Worm (Caenorhabditis elegans): ENCODE measurements around the gene F31E8.4.

Gene F31E8.4

ce11 chrII:6764734-6765133, 35.2 kb downstream of the F31E8.4 start, which contains the start of gene nlp-50:
Gene nlp-50, plus strand, starts transcription at chrII:6765034.
- no peak for TF ChIP-seq dao-5 (tag; optimal IDR thresholded peaks at IDR 0.05)
- TF ChIP-seq W03F9.2 (tag; optimal IDR thresholded peaks at IDR 0.05), result no peak
- TF ChIP-seq him-1 (tag; optimal IDR thresholded peaks at IDR 0.05), result no peak

- no peak for TF ChIP-seq W03F9.2 (tag; optimal IDR thresholded peaks at IDR 0.05)
- TF ChIP-seq dao-5 (tag; optimal IDR thresholded peaks at IDR 0.05), result no peak
- no peak for TF ChIP-seq him-1 (tag; optimal IDR thresholded peaks at IDR 0.05)
These were observed 43.7 kb downstream of the F31E8.4 start, which contains the start of gene F41G3.3 for ce11 chrII:6756232-6756631. Gene F41G3.3, plus strand, starts transcription at chrII:6756532.

ce11 chrII:6754671-6755224, 45.2 kb downstream of the F31E8.4 start, which contains the start of the genes srx-95 and fis-1:
Gene srx-95, minus strand, starts transcription at chrII:6754771.
Gene fis-1, plus strand, starts transcription at chrII:6755174.
- TF ChIP-seq dao-5 (tag; optimal IDR thresholded peaks at IDR 0.05) (no peak), W03F9.2 (tag; optimal IDR thresholded peaks at IDR 0.05) (no peak), him-1 (tag; optimal IDR thresholded peaks at IDR 0.05) (no peak)

ce11 chrII:6752850-6753249, 47.1 kb downstream of the F31E8.4 start, which contains the start of gene F41G3.21:
Gene F41G3.21, minus strand, starts transcription at chrII:6752950.
- no peak for TF ChIP-seq dao-5 (tag; optimal IDR thresholded peaks at IDR 0.05)

- no peak for TF ChIP-seq dao-5 (tag; optimal IDR thresholded peaks at IDR 0.05)
- TF ChIP-seq him-1 (tag; optimal IDR thresholded peaks at IDR 0.05), result no peak
- no peak for TF ChIP-seq W03F9.2 (tag; optimal IDR thresholded peaks at IDR 0.05)
These were observed 47.9 kb downstream of the F31E8.4 start, which contains the start of gene F41G3.19 for ce11 chrII:6752027-6752426. Gene F41G3.19, minus strand, starts transcription at chrII:6752127.

- TF ChIP-seq W03F9.2 (tag; optimal IDR thresholded peaks at IDR 0.05), result no peak
- no peak for TF ChIP-seq dao-5 (tag; optimal IDR thresholded peaks at IDR 0.05)
- no peak for TF ChIP-seq him-1 (tag; optimal IDR thresholded peaks at IDR 0.05)
These were observed 49.0 kb downstream of the F31E8.4 start, which contains the start of gene F41G3.20 for ce11 chrII:6750929-6751328. Gene F41G3.20, minus strand, starts transcription at chrII:6751029.

- TF ChIP-seq W03F9.2 (tag; optimal IDR thresholded peaks at IDR 0.05) (no peak), dao-5 (tag; optimal IDR thresholded peaks at IDR 0.05) (no peak), him-1 (tag; optimal IDR thresholded peaks at IDR 0.05) (no peak)
These were observed 50.5 kb downstream of the F31E8.4 start, which contains the start of gene F41G3.10 for ce11 chrII:6749422-6749821. Gene F41G3.10, minus strand, starts transcription at chrII:6749522.

All from whole organism, L4/young adult.